Worm (Caenorhabditis elegans) whole organism, L4 larva: Measurements from ENCODE around the gene F21D5.6.

Source experiments
- D1046.2 ChIP-seq: fragments of 200-800 bp; sonication (Bioruptor generic); IDR thresholded peaks from 2 replicates; pipeline ENCODE4 v1.3.6; 2022; ENCODE audit warnings: missing genetic modification characterization, missing compliant biosample characterization
- F37D6.2 ChIP-seq: sonication (generic microtip); optimal IDR thresholded peaks from 2 replicates; lab custom pipeline; 2016; ENCODE audit warnings: mild to moderate bottlenecking, missing genetic modification characterization, missing compliant biosample characterization
- T20F7.1 ChIP-seq: fragments of 200-800 bp; sonication (Bioruptor generic); optimal IDR thresholded peaks from 2 replicates; lab custom pipeline; 2018; ENCODE audit warnings: mild to moderate bottlenecking, missing genetic modification characterization, missing compliant biosample characterization
- T26A8.4 ChIP-seq: fragments of 200-800 bp; sonication (Bioruptor generic); IDR thresholded peaks from 2 replicates; pipeline ENCODE4 v1.3.6; 2022; ENCODE audit warnings: missing genetic modification characterization, missing compliant biosample characterization
- Y48G9A.11 ChIP-seq: fragments of 200-800 bp; sonication (Bioruptor generic); IDR thresholded peaks from 2 replicates; pipeline ENCODE4 v1.3.6; 2022; ENCODE audit warnings: missing genetic modification reagents, missing genetic modification characterization, missing compliant biosample characterization
- Y5F2A.4 ChIP-seq: fragments of 200-800 bp; sonication (Bioruptor generic); optimal IDR thresholded peaks from 2 replicates; lab custom pipeline; 2018; ENCODE audit warnings: mild to moderate bottlenecking, missing genetic modification characterization, missing compliant biosample characterization
- ZK337.2 ChIP-seq: fragments of 200-800 bp; sonication (Bioruptor generic); IDR thresholded peaks from 2 replicates; pipeline ENCODE4 v1.3.6; 2022; ENCODE audit warnings: missing genetic modification reagents, missing genetic modification characterization, missing compliant biosample characterization
- aha-1 ChIP-seq: fragments of 150-350 bp; peaks from one replicate; lab custom pipeline; 2014; ENCODE audit warnings: missing biosample characterization, missing genetic modification characterization
- ama-1 ChIP-seq: fragments of 150-350 bp; optimal IDR thresholded peaks from 2 replicates; lab custom pipeline; 2014; ENCODE audit warnings: inconsistent platforms, mixed read lengths
- arid-1 ChIP-seq: fragments of 200-800 bp; sonication (Bioruptor generic); conservative IDR thresholded peaks from 2 replicates; pipeline ENCODE4 v1.3.6; 2022; ENCODE audit warnings: missing genetic modification reagents, missing genetic modification characterization, missing compliant biosample characterization
- attf-4 ChIP-seq: sonication (generic microtip); optimal IDR thresholded peaks from 3 replicates; lab custom pipeline; 2017; ENCODE audit warnings: missing biosample characterization, missing genetic modification characterization
- ceh-62 ChIP-seq: sonication (generic microtip); optimal IDR thresholded peaks from 2 replicates; lab custom pipeline; 2017; ENCODE audit warnings: missing biosample characterization, missing genetic modification characterization
- cey-2 ChIP-seq: sonication (generic microtip); optimal IDR thresholded peaks from 3 replicates; lab custom pipeline; 2017; ENCODE audit warnings: missing genetic modification characterization, mild to moderate bottlenecking, missing compliant biosample characterization, antibody characterized with exemption, borderline replicate concordance; ENCODE audit not compliant: insufficient read depth
- daf-16 ChIP-seq, 3 experiments: sonication (generic microtip); optimal IDR thresholded peaks; 2 replicates each; lab custom pipeline; 2016 to 2017; ENCODE audit warnings: missing genetic modification characterization in 3 of 3, missing genetic modification reagents in 3 of 3, mild to moderate bottlenecking in 2 of 3, missing compliant biosample characterization in 2 of 3, missing biosample characterization in 1 of 3, moderate library complexity in 1 of 3
- daf-8 ChIP-seq: fragments of 200-800 bp; sonication (Bioruptor generic); IDR thresholded peaks from 2 replicates; pipeline ENCODE4 v1.3.6; 2022; ENCODE audit warnings: missing genetic modification characterization, missing compliant biosample characterization
- dmd-6 ChIP-seq: fragments of 200-800 bp; sonication (Bioruptor generic); IDR thresholded peaks from 2 replicates; pipeline ENCODE4 v1.3.6; 2022; ENCODE audit warnings: missing genetic modification reagents, missing genetic modification characterization, missing compliant biosample characterization
- dmd-8 ChIP-seq: fragments of 200-800 bp; sonication (Bioruptor generic); IDR thresholded peaks from 2 replicates; pipeline ENCODE4 v1.3.6; 2022; ENCODE audit warnings: missing genetic modification characterization, missing compliant biosample characterization
- dpl-1 ChIP-seq: fragments of 150-350 bp; optimal IDR thresholded peaks from 2 replicates; lab custom pipeline; 2014; ENCODE audit warnings: missing biosample characterization, missing genetic modification reagents, missing genetic modification characterization
- fos-1 ChIP-seq: fragments of 150-350 bp; optimal IDR thresholded peaks from 2 replicates; lab custom pipeline; 2014; ENCODE audit warnings: missing biosample characterization, missing genetic modification characterization
- hif-1 ChIP-seq, 2 experiments: sonication (generic microtip); optimal IDR thresholded peaks; 2 replicates each; lab custom pipeline; 2016 to 2017; ENCODE audit warnings: missing compliant biosample characterization in 2 of 2, missing genetic modification characterization in 2 of 2, missing genetic modification reagents in 2 of 2, missing genotype in 2 of 2, mild to moderate bottlenecking in 1 of 2
- hlh-11 ChIP-seq: fragments of 200-800 bp; sonication (Bioruptor generic); optimal IDR thresholded peaks from 2 replicates; lab custom pipeline; 2018; ENCODE audit warnings: mild to moderate bottlenecking, missing genetic modification characterization, missing compliant biosample characterization
- hlh-30 ChIP-seq: sonication (generic microtip); optimal IDR thresholded peaks from 2 replicates; lab custom pipeline; 2017; ENCODE audit warnings: antibody characterized with exemption, mild to moderate bottlenecking, missing genetic modification characterization, missing compliant biosample characterization; ENCODE audit not compliant: insufficient read depth
- hmg-1.1 ChIP-seq: fragments of 200-800 bp; sonication (Bioruptor generic); IDR thresholded peaks from 2 replicates; pipeline ENCODE4 v1.3.6; 2022; ENCODE audit warnings: missing genetic modification reagents, missing genetic modification characterization, missing compliant biosample characterization
- lin-15B ChIP-seq: fragments of 150-350 bp; sonication (generic microtip); optimal IDR thresholded peaks from 3 replicates; lab custom pipeline; 2014; ENCODE audit warnings: missing biosample characterization, missing genetic modification characterization
- lsy-2 ChIP-seq, 2 experiments: fragments of 150-350 bp in 1 of 2; sonication (generic microtip) in 1 of 2; optimal IDR thresholded peaks; 2 replicates each; lab custom pipeline; 2014 to 2017; ENCODE audit warnings: missing biosample characterization in 2 of 2, missing genetic modification characterization in 2 of 2
- madf-9 ChIP-seq: fragments of 200-800 bp; sonication (Bioruptor generic); conservative IDR thresholded peaks from 2 replicates; pipeline ENCODE4 v1.3.6; 2022; ENCODE audit warnings: missing genetic modification reagents, missing genetic modification characterization, missing compliant biosample characterization
- mes-2 ChIP-seq: sonication (generic microtip); optimal IDR thresholded peaks from 2 replicates; lab custom pipeline; 2016; ENCODE audit warnings: missing genotype, mild to moderate bottlenecking, missing genetic modification characterization, missing compliant biosample characterization; ENCODE audit not compliant: poor library complexity, severe bottlenecking
- mxl-3 ChIP-seq: fragments of 200-800 bp; sonication (Bioruptor generic); optimal IDR thresholded peaks from 2 replicates; lab custom pipeline; 2018; ENCODE audit warnings: mild to moderate bottlenecking, missing genetic modification characterization, missing compliant biosample characterization
- nhr-25 ChIP-seq: sonication (generic microtip); optimal IDR thresholded peaks from 2 replicates; lab custom pipeline; 2017; ENCODE audit warnings: missing genetic modification characterization, mild to moderate bottlenecking, missing compliant biosample characterization, antibody characterized with exemption, moderate library complexity, borderline replicate concordance; ENCODE audit not compliant: insufficient read depth
- nhr-28 ChIP-seq: fragments of 150-350 bp; optimal IDR thresholded peaks from 2 replicates; lab custom pipeline; 2014; ENCODE audit warnings: missing biosample characterization, missing genetic modification characterization
- pha-4 ChIP-seq, 2 experiments: fragments of 150-350 bp in 1 of 2; fragments of 200-800 bp in 1 of 2; sonication (Bioruptor generic) in 1 of 2; IDR thresholded peaks in 1 of 2; optimal IDR thresholded peaks in 1 of 2; 2 replicates each; pipeline versions ENCODE4 v1.3.6 to Lab custom; 2014 to 2022; ENCODE audit warnings: missing genetic modification characterization in 2 of 2, missing genetic modification reagents in 2 of 2, missing biosample characterization in 1 of 2, missing compliant biosample characterization in 1 of 2
- php-3 ChIP-seq: fragments of 200-800 bp; sonication (Bioruptor generic); IDR thresholded peaks from 2 replicates; pipeline ENCODE4 v1.3.6; 2022; ENCODE audit warnings: missing genetic modification reagents, missing genetic modification characterization, missing compliant biosample characterization
- pqm-1 ChIP-seq: sonication (generic microtip); optimal IDR thresholded peaks from 2 replicates; lab custom pipeline; 2017; ENCODE audit warnings: missing biosample characterization, missing genetic modification characterization
- saeg-2 ChIP-seq: fragments of 200-800 bp; sonication (Bioruptor generic); IDR thresholded peaks from 2 replicates; pipeline ENCODE4 v1.3.6; 2022; ENCODE audit warnings: missing genetic modification reagents, missing genetic modification characterization, missing compliant biosample characterization
- snpc-1.2 ChIP-seq: fragments of 200-800 bp; sonication (Bioruptor generic); IDR thresholded peaks from 2 replicates; pipeline ENCODE4 v1.3.6; 2022; ENCODE audit warnings: missing genetic modification reagents, missing genetic modification characterization, missing compliant biosample characterization
- spr-1 ChIP-seq: sonication (generic microtip); optimal IDR thresholded peaks from 2 replicates; lab custom pipeline; 2016; ENCODE audit warnings: mild to moderate bottlenecking, missing genetic modification characterization, missing compliant biosample characterization
- spr-3 ChIP-seq: fragments of 200-800 bp; sonication (Bioruptor generic); optimal IDR thresholded peaks from 2 replicates; lab custom pipeline; 2018; ENCODE audit warnings: mild to moderate bottlenecking, missing genetic modification characterization, missing compliant biosample characterization
- tra-1 ChIP-seq: fragments of 200-800 bp; sonication (Bioruptor generic); IDR thresholded peaks from 2 replicates; pipeline ENCODE4 v1.3.6; 2022; ENCODE audit warnings: missing genetic modification reagents, missing genetic modification characterization, missing compliant biosample characterization
- unc-39 ChIP-seq: sonication (generic microtip); optimal IDR thresholded peaks from 2 replicates; lab custom pipeline; 2017; ENCODE audit warnings: missing biosample characterization, missing genetic modification characterization
- vab-7 ChIP-seq: fragments of 200-800 bp; sonication (Bioruptor generic); IDR thresholded peaks from 2 replicates; pipeline ENCODE4 v1.3.6; 2022; ENCODE audit warnings: missing genetic modification reagents, missing genetic modification characterization, missing compliant biosample characterization
- zip-11 ChIP-seq: fragments of 200-800 bp; sonication (Bioruptor generic); IDR thresholded peaks from 2 replicates; pipeline ENCODE4 v1.3.6; 2022; ENCODE audit warnings: missing genetic modification characterization, missing compliant biosample characterization
- zip-2 ChIP-seq: fragments of 150-350 bp; optimal IDR thresholded peaks from 2 replicates; lab custom pipeline; 2014; ENCODE audit warnings: missing biosample characterization, missing genetic modification characterization

F21D5.6 gene

ce11 chrIV:8757729-8758128, 16.5 kb upstream of the F21D5.6 start (continued):
- TF ChIP-seq attf-4 (no peak), zip-11 (GFP tag; lab: Robert Waterston, UW) (no peak), hmg-1.1 (GFP tag; lab: Robert Waterston, UW) (no peak), aha-1 (tag; lab: Kevin White, UChicago) (peak; percentile 12), T26A8.4 (GFP tag; lab: Robert Waterston, UW) (no peak; the same call in 1 of the 2 replicates), ceh-62 (tag; lab: Kevin White, UChicago) (no peak), hlh-11 (tag; lab: Kevin White, UChicago) (peak; percentile 73), pqm-1 (tag; lab: Kevin White, UChicago) (peak; percentile 89), lsy-2 (tag; optimal IDR thresholded peaks at IDR 0.05; lab: Kevin White, UChicago) (peak in 1 of 2 experiments; percentile 4), tra-1 (GFP tag; lab: Robert Waterston, UW) (0 out of 2 replicates have a peak, but pooled peaks have one; percentile 44), pha-4 (GFP tag; IDR thresholded peaks at IDR 0.05; lab: Robert Waterston, UW) (no peak), pha-4 (tag; optimal IDR thresholded peaks at IDR 0.05; lab: Kevin White, UChicago) (no peak), nhr-28 (tag; lab: Kevin White, UChicago) (peak; percentile 61)

- no peak for TF ChIP-seq spr-3
- no peak for TF ChIP-seq fos-1 (tag; lab: Kevin White, UChicago)
- no peak for TF ChIP-seq php-3
- TF ChIP-seq unc-39: no peak
- no peak for TF ChIP-seq mes-2 (tag; lab: Kevin White, UChicago)
- no peak for TF ChIP-seq Y5F2A.4
- no peak for TF ChIP-seq D1046.2 (GFP tag; lab: Robert Waterston, UW)
- no peak for TF ChIP-seq hif-1 (tag; optimal IDR thresholded peaks at IDR 0.05; lab: Kevin White, UChicago)
- no peak for TF ChIP-seq zip-2 (tag; lab: Kevin White, UChicago)
- no peak for TF ChIP-seq ceh-62 (tag; lab: Kevin White, UChicago)
- TF ChIP-seq ZK337.2: no peak
- no peak for TF ChIP-seq arid-1 (GFP tag; lab: Robert Waterston, UW)
- no peak for TF ChIP-seq vab-7
- no peak for TF ChIP-seq T26A8.4 (GFP tag; lab: Robert Waterston, UW)
- no peak for TF ChIP-seq dmd-6 (GFP tag; lab: Robert Waterston, UW)
- TF ChIP-seq mxl-3 (GFP tag; lab: Kevin White, UChicago): no peak
- no peak for TF ChIP-seq saeg-2 (GFP tag; lab: Robert Waterston, UW)
- no peak for TF ChIP-seq Y48G9A.11 (GFP tag; lab: Robert Waterston, UW)
- TF ChIP-seq, all 104 proteins: peak for 0
Measured at ce11 chrIV:8754727-8755126, 13.5 kb upstream of the F21D5.6 start, which contains the start of gene elli-1. TSS of gene elli-1 (minus strand) at chrIV:8754827.

ce11 chrIV:8754146-8754545, 13.0 kb upstream of the F21D5.6 start:
- TF ChIP-seq Y5F2A.4 (no peak), snpc-1.2 (GFP tag; lab: Robert Waterston, UW) (0 out of 2 replicates have a peak, but pooled peaks have one; percentile 6)

- TF ChIP-seq snpc-1.2 (GFP tag; lab: Robert Waterston, UW) (peak; percentile 34; the same call in 1 of the 2 replicates), ama-1 (lab: Kevin White, UChicago) (no peak)
Measured at ce11 chrIV:8752492-8752891, 11.3 kb upstream of the F21D5.6 start.

ce11 chrIV:8748967-8749366, 7.8 kb upstream of the F21D5.6 start:
- TF ChIP-seq dpl-1 (GFP tag; lab: Kevin White, UChicago): no peak
- TF ChIP-seq dmd-8 (GFP tag; lab: Robert Waterston, UW): no peak
- no peak for TF ChIP-seq madf-9 (GFP tag; lab: Robert Waterston, UW)
- TF ChIP-seq cey-2 (tag; lab: Kevin White, UChicago): no peak
- no peak for TF ChIP-seq attf-4
- TF ChIP-seq nhr-28 (tag; lab: Kevin White, UChicago): no peak
- TF ChIP-seq daf-8 (GFP tag; lab: Robert Waterston, UW): no peak
- TF ChIP-seq php-3: no peak
- TF ChIP-seq F37D6.2 (tag; lab: Kevin White, UChicago): no peak
- TF ChIP-seq mes-2 (tag; lab: Kevin White, UChicago): no peak
- no peak for TF ChIP-seq T26A8.4 (GFP tag; lab: Robert Waterston, UW)
- no peak for TF ChIP-seq daf-16 (GFP tag; optimal IDR thresholded peaks at IDR 0.05; lab: Kevin White, UChicago)
- no peak for TF ChIP-seq daf-16 (tag; optimal IDR thresholded peaks at IDR 0.05; lab: Kevin White, UChicago)
- no peak for TF ChIP-seq T20F7.1
- no peak for TF ChIP-seq spr-1
- no peak for TF ChIP-seq hlh-30 (tag; lab: Kevin White, UChicago)
- no peak for TF ChIP-seq nhr-25 (tag; lab: Kevin White, UChicago)
- TF ChIP-seq lin-15B (tag; lab: Kevin White, UChicago): no peak
